Fruit fly (Drosophila melanogaster): ENCODE data around the gene CG11590.

DNA sequence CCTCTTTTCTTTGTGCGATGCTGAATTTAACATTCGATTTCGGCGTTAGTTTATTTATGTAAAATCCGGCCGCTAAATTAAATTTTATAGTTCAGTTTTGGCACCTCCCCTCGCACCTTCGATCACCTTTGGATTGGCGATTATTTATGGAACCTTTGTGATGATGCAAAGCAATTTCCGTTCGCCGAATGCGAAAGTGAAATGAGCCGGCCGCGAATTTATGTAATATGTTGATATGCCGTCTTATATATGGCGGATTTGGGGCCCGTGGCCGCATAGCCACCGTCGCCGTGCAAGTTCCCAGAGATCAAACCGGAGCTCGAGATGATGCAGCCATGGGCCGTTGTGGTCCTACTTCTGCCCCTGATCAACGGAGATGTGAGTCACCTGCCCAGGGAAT is 23.4 kb upstream of the CG11590 start, which contains the start of gene CG11581:
- TF ChIP-seq kay (GFP tag; ENCODE audit: borderline replicate concordance) (no peak), tj (GFP tag; optimal IDR thresholded peaks at IDR 0.05) (no peak), CG7045 (GFP tag; optimal IDR thresholded peaks at IDR 0.05) (no peak)

All from whole organism, adult.